Worm (Caenorhabditis elegans) whole organism, L4 larva: Measurements from ENCODE around the gene Y37H2A.7.
A peak's percentile ranks its signal among the peaks of the same experiment; 100 is the strongest.

Experiments used
- D1046.2 ChIP-seq: fragments of 200-800 bp; sonication (Bioruptor generic); IDR thresholded peaks from 2 replicates; pipeline ENCODE4 v1.3.6; 2022; ENCODE audit warnings: missing genetic modification characterization, missing compliant biosample characterization
- R02D3.7 ChIP-seq: fragments of 150-350 bp; sonication (generic microtip); optimal IDR thresholded peaks from 3 replicates; lab custom pipeline; 2014; ENCODE audit warnings: missing biosample characterization, missing genetic modification characterization
- T20F7.1 ChIP-seq: fragments of 200-800 bp; sonication (Bioruptor generic); optimal IDR thresholded peaks from 2 replicates; lab custom pipeline; 2018; ENCODE audit warnings: mild to moderate bottlenecking, missing genetic modification characterization, missing compliant biosample characterization
- ZK337.2 ChIP-seq: fragments of 200-800 bp; sonication (Bioruptor generic); IDR thresholded peaks from 2 replicates; pipeline ENCODE4 v1.3.6; 2022; ENCODE audit warnings: missing genetic modification reagents, missing genetic modification characterization, missing compliant biosample characterization
- aha-1 ChIP-seq: fragments of 150-350 bp; peaks from one replicate; lab custom pipeline; 2014; ENCODE audit warnings: missing biosample characterization, missing genetic modification characterization
- ama-1 ChIP-seq: fragments of 150-350 bp; optimal IDR thresholded peaks from 2 replicates; lab custom pipeline; 2014; ENCODE audit warnings: inconsistent platforms, mixed read lengths
- arid-1 ChIP-seq: fragments of 200-800 bp; sonication (Bioruptor generic); conservative IDR thresholded peaks from 2 replicates; pipeline ENCODE4 v1.3.6; 2022; ENCODE audit warnings: missing genetic modification reagents, missing genetic modification characterization, missing compliant biosample characterization
- ceh-20 ChIP-seq: fragments of 200-800 bp; sonication (Bioruptor generic); IDR thresholded peaks from 2 replicates; pipeline ENCODE4 v1.3.6; 2022; ENCODE audit warnings: missing genetic modification reagents, missing genetic modification characterization, missing compliant biosample characterization
- ceh-82 ChIP-seq: sonication (generic microtip); optimal IDR thresholded peaks from 2 replicates; lab custom pipeline; 2017; ENCODE audit warnings: missing biosample characterization, missing genetic modification characterization
- daf-12 ChIP-seq: fragments of 150-350 bp; optimal IDR thresholded peaks from 2 replicates; lab custom pipeline; 2014; ENCODE audit warnings: missing biosample characterization, missing genetic modification reagents, missing genetic modification characterization
- daf-19 ChIP-seq: fragments of 200-800 bp; sonication (Bioruptor generic); conservative IDR thresholded peaks from 2 replicates; pipeline ENCODE4 v1.3.6; 2022; ENCODE audit warnings: missing genetic modification characterization, missing compliant biosample characterization
- daf-8 ChIP-seq: fragments of 200-800 bp; sonication (Bioruptor generic); IDR thresholded peaks from 2 replicates; pipeline ENCODE4 v1.3.6; 2022; ENCODE audit warnings: missing genetic modification characterization, missing compliant biosample characterization
- dpl-1 ChIP-seq: fragments of 150-350 bp; optimal IDR thresholded peaks from 2 replicates; lab custom pipeline; 2014; ENCODE audit warnings: missing biosample characterization, missing genetic modification reagents, missing genetic modification characterization
- egl-43 ChIP-seq: fragments of 200-800 bp; sonication (Bioruptor generic); IDR thresholded peaks from 2 replicates; pipeline ENCODE4 v1.3.6; 2022; ENCODE audit warnings: missing genetic modification reagents, missing genetic modification characterization, missing compliant biosample characterization
- fkh-10 ChIP-seq: fragments of 150-350 bp; optimal IDR thresholded peaks from 2 replicates; lab custom pipeline; 2014; ENCODE audit warnings: missing biosample characterization, missing genetic modification reagents, missing genetic modification characterization
- hif-1 ChIP-seq, 2 experiments: sonication (generic microtip); optimal IDR thresholded peaks; 2 replicates each; lab custom pipeline; 2016 to 2017; ENCODE audit warnings: missing compliant biosample characterization in 2 of 2, missing genetic modification characterization in 2 of 2, missing genetic modification reagents in 2 of 2, missing genotype in 2 of 2, mild to moderate bottlenecking in 1 of 2
- hlh-11 ChIP-seq: fragments of 200-800 bp; sonication (Bioruptor generic); optimal IDR thresholded peaks from 2 replicates; lab custom pipeline; 2018; ENCODE audit warnings: mild to moderate bottlenecking, missing genetic modification characterization, missing compliant biosample characterization
- hlh-30 ChIP-seq: sonication (generic microtip); optimal IDR thresholded peaks from 2 replicates; lab custom pipeline; 2017; ENCODE audit warnings: antibody characterized with exemption, mild to moderate bottlenecking, missing genetic modification characterization, missing compliant biosample characterization; ENCODE audit not compliant: insufficient read depth
- hmg-1.1 ChIP-seq: fragments of 200-800 bp; sonication (Bioruptor generic); IDR thresholded peaks from 2 replicates; pipeline ENCODE4 v1.3.6; 2022; ENCODE audit warnings: missing genetic modification reagents, missing genetic modification characterization, missing compliant biosample characterization
- lim-7 ChIP-seq: fragments of 200-800 bp; sonication (Bioruptor generic); IDR thresholded peaks from 2 replicates; pipeline ENCODE4 v1.3.6; 2022; ENCODE audit warnings: missing genetic modification characterization, missing compliant biosample characterization
- lin-13 ChIP-seq: fragments of 150-350 bp; optimal IDR thresholded peaks from 2 replicates; lab custom pipeline; 2014; ENCODE audit warnings: missing biosample characterization, missing genetic modification reagents, missing genetic modification characterization
- lin-38 ChIP-seq: fragments of 200-800 bp; sonication (Bioruptor generic); IDR thresholded peaks from 2 replicates; pipeline ENCODE4 v1.3.6; 2022; ENCODE audit warnings: missing genetic modification reagents, missing genetic modification characterization, missing compliant biosample characterization
- lin-39 ChIP-seq: fragments of 150-350 bp; optimal IDR thresholded peaks from 2 replicates; lab custom pipeline; 2014; ENCODE audit warnings: missing biosample characterization, missing genetic modification reagents, missing genetic modification characterization
- lsy-2 ChIP-seq, 2 experiments: fragments of 150-350 bp in 1 of 2; sonication (generic microtip) in 1 of 2; optimal IDR thresholded peaks; 2 replicates each; lab custom pipeline; 2014 to 2017; ENCODE audit warnings: missing biosample characterization in 2 of 2, missing genetic modification characterization in 2 of 2
- madf-5 ChIP-seq, 2 experiments: fragments of 200-800 bp; sonication (Bioruptor generic); IDR thresholded peaks; 2 replicates each; pipeline ENCODE4 v1.3.6; 2022; ENCODE audit warnings: missing compliant biosample characterization in 2 of 2, missing genetic modification characterization in 2 of 2
- madf-9 ChIP-seq: fragments of 200-800 bp; sonication (Bioruptor generic); conservative IDR thresholded peaks from 2 replicates; pipeline ENCODE4 v1.3.6; 2022; ENCODE audit warnings: missing genetic modification reagents, missing genetic modification characterization, missing compliant biosample characterization
- mdt-29 ChIP-seq: fragments of 200-800 bp; sonication (Bioruptor generic); IDR thresholded peaks from 2 replicates; pipeline ENCODE4 v1.3.6; 2022; ENCODE audit warnings: missing genetic modification reagents, missing genetic modification characterization, missing compliant biosample characterization
- mep-1 ChIP-seq: fragments of 150-350 bp; sonication (generic microtip); optimal IDR thresholded peaks from 3 replicates; lab custom pipeline; 2014; ENCODE audit warnings: missing biosample characterization, missing genetic modification characterization
- nhr-28 ChIP-seq: fragments of 150-350 bp; optimal IDR thresholded peaks from 2 replicates; lab custom pipeline; 2014; ENCODE audit warnings: missing biosample characterization, missing genetic modification characterization
- nhr-41 ChIP-seq: fragments of 200-800 bp; sonication (Bioruptor generic); IDR thresholded peaks from 2 replicates; pipeline ENCODE4 v1.3.6; 2022; ENCODE audit warnings: missing genetic modification reagents, missing genetic modification characterization, missing compliant biosample characterization
- nhr-42 ChIP-seq: fragments of 200-800 bp; sonication (Bioruptor generic); IDR thresholded peaks from 2 replicates; pipeline ENCODE4 v1.3.6; 2022; ENCODE audit warnings: missing genetic modification characterization, missing compliant biosample characterization
- nhr-6 ChIP-seq: fragments of 150-350 bp; optimal IDR thresholded peaks from 2 replicates; lab custom pipeline; 2014; ENCODE audit warnings: missing biosample characterization, missing genetic modification characterization
- nhr-76 ChIP-seq: fragments of 150-350 bp; optimal IDR thresholded peaks from 2 replicates; lab custom pipeline; 2014; ENCODE audit warnings: missing biosample characterization, missing genetic modification characterization
- php-3 ChIP-seq: fragments of 200-800 bp; sonication (Bioruptor generic); IDR thresholded peaks from 2 replicates; pipeline ENCODE4 v1.3.6; 2022; ENCODE audit warnings: missing genetic modification reagents, missing genetic modification characterization, missing compliant biosample characterization
- rbr-2 ChIP-seq: sonication (generic microtip); optimal IDR thresholded peaks from 2 replicates; lab custom pipeline; 2016; ENCODE audit warnings: missing genotype, missing genetic modification characterization, missing compliant biosample characterization
- snpc-4 ChIP-seq: fragments of 150-350 bp; optimal IDR thresholded peaks from 2 replicates; lab custom pipeline; 2014; ENCODE audit warnings: missing biosample characterization, missing genetic modification characterization
- spr-3 ChIP-seq: fragments of 200-800 bp; sonication (Bioruptor generic); optimal IDR thresholded peaks from 2 replicates; lab custom pipeline; 2018; ENCODE audit warnings: mild to moderate bottlenecking, missing genetic modification characterization, missing compliant biosample characterization
- unc-130 ChIP-seq: sonication (generic microtip); optimal IDR thresholded peaks from 2 replicates; lab custom pipeline; 2016; ENCODE audit warnings: missing genetic modification reagents, missing genetic modification characterization, missing compliant biosample characterization
- unc-62 ChIP-seq, 3 experiments: fragments of 150-350 bp in 1 of 3; sonication (generic microtip); optimal IDR thresholded peaks in 2 of 3; peaks in 1 of 3; 1 replicate in 1 of 3; 2 replicates in 2 of 3; lab custom pipeline; 2014 to 2017; ENCODE audit warnings: missing biosample characterization in 3 of 3, missing genetic modification characterization in 3 of 3, missing genetic modification reagents in 3 of 3, missing genotype in 1 of 3
- vab-7 ChIP-seq: fragments of 200-800 bp; sonication (Bioruptor generic); IDR thresholded peaks from 2 replicates; pipeline ENCODE4 v1.3.6; 2022; ENCODE audit warnings: missing genetic modification reagents, missing genetic modification characterization, missing compliant biosample characterization
- zag-1 ChIP-seq: fragments of 150-350 bp; optimal IDR thresholded peaks from 2 replicates; lab custom pipeline; 2014; ENCODE audit warnings: missing biosample characterization, missing genetic modification characterization
- zfp-2 ChIP-seq: sonication (generic microtip); optimal IDR thresholded peaks from 2 replicates; lab custom pipeline; 2016; ENCODE audit warnings: mild to moderate bottlenecking, missing genetic modification characterization, missing compliant biosample characterization
- zip-2 ChIP-seq: fragments of 150-350 bp; optimal IDR thresholded peaks from 2 replicates; lab custom pipeline; 2014; ENCODE audit warnings: missing biosample characterization, missing genetic modification characterization

The Y37H2A.7 gene

DNA sequence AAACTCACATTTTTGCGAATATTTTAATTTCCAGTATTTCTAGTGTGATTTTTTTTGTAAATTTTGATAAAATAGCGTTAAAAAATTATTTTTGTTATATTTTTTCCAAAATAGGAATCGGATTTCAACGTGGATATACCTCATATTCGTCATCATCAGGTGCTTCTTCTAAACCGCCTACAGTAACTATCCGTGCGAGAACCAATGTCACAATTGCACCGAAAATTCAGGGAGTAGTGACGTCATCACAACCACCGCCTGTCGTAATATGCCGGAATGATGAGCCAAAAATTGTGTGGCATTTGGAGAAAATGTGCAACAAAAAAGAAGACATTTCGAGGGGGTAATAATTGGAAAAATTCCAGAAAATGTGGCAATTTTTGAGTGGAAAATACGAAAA lies 43.1 kb downstream of the Y37H2A.7 start:
- TF ChIP-seq aha-1 (peak; percentile 20), madf-5 (GFP tag; IDR thresholded peaks at IDR 0.05; lab: Robert Waterston, UW) (no peak)

- TF ChIP-seq fkh-10 (GFP tag; lab: Kevin White, UChicago): no peak
- no peak for TF ChIP-seq T20F7.1 (GFP tag; lab: Kevin White, UChicago)
- TF ChIP-seq spr-3 (GFP tag; lab: Kevin White, UChicago): no peak
- no peak for TF ChIP-seq egl-43 (GFP tag; lab: Robert Waterston, UW)
- TF ChIP-seq mep-1 (tag; lab: Kevin White, UChicago): peak; percentile 45
- no peak for TF ChIP-seq madf-9 (GFP tag; lab: Robert Waterston, UW)
- no peak for TF ChIP-seq nhr-41 (GFP tag; lab: Robert Waterston, UW)
- TF ChIP-seq ceh-20: no peak
- TF ChIP-seq ZK337.2 (GFP tag; lab: Robert Waterston, UW): no peak
- no peak for TF ChIP-seq snpc-4 (tag; lab: Kevin White, UChicago)
- no peak for TF ChIP-seq nhr-42
- no peak for TF ChIP-seq unc-130 (GFP tag; lab: Kevin White, UChicago)
- TF ChIP-seq hif-1 (tag; optimal IDR thresholded peaks at IDR 0.05; lab: Kevin White, UChicago): no peak
- TF ChIP-seq lsy-2 (tag; optimal IDR thresholded peaks at IDR 0.05; lab: Kevin White, UChicago): peak in 1 of 2 experiments; percentile 53
- no peak for TF ChIP-seq R02D3.7
- no peak for TF ChIP-seq rbr-2 (tag; lab: Kevin White, UChicago)
- no peak for TF ChIP-seq lin-13 (GFP tag; lab: Kevin White, UChicago)
- TF ChIP-seq daf-19: no peak
- no peak for TF ChIP-seq nhr-76 (tag; lab: Kevin White, UChicago)
- TF ChIP-seq nhr-6 (tag; lab: Kevin White, UChicago): no peak
- no peak for TF ChIP-seq vab-7 (GFP tag; lab: Robert Waterston, UW)
- peak; percentile 51; the same call in 1 of the 2 replicates for TF ChIP-seq hmg-1.1 (GFP tag; lab: Robert Waterston, UW)
- TF ChIP-seq hlh-30: peak; percentile 33
- TF ChIP-seq zfp-2 (tag; lab: Kevin White, UChicago): no peak
- TF ChIP-seq mdt-29 (GFP tag; lab: Robert Waterston, UW): no peak
- TF ChIP-seq arid-1 (GFP tag; lab: Robert Waterston, UW): no peak
- peak; percentile 95 for TF ChIP-seq dpl-1 (GFP tag; lab: Kevin White, UChicago)
- TF ChIP-seq php-3 (GFP tag; lab: Robert Waterston, UW): no peak
- TF ChIP-seq unc-62 (GFP tag; optimal IDR thresholded peaks at IDR 0.05 in 1 of 2; lab: Kevin White, UChicago): peak in 1 of 2 experiments; percentile 1
- no peak for TF ChIP-seq unc-62 (tag; optimal IDR thresholded peaks at IDR 0.05; lab: Kevin White, UChicago)
- no peak for TF ChIP-seq zip-2 (tag; lab: Kevin White, UChicago)
- TF ChIP-seq lin-38 (GFP tag; lab: Robert Waterston, UW): peak; percentile 96
- peak; percentile 44 for TF ChIP-seq nhr-28 (tag; lab: Kevin White, UChicago)
- no peak for TF ChIP-seq lin-39 (tag; lab: Kevin White, UChicago)
- no peak for TF ChIP-seq ceh-82 (tag; lab: Kevin White, UChicago)
- TF ChIP-seq daf-8 (GFP tag; lab: Robert Waterston, UW): no peak
- no peak for TF ChIP-seq lim-7
- no peak for TF ChIP-seq daf-12 (tag; lab: Kevin White, UChicago)
- no peak for TF ChIP-seq D1046.2 (GFP tag; lab: Robert Waterston, UW)
- TF ChIP-seq hlh-11: no peak
- TF ChIP-seq ama-1: no peak
- no peak for TF ChIP-seq zag-1 (tag; lab: Kevin White, UChicago)
These were observed 47.5 kb downstream of the Y37H2A.7 start, which contains the start of gene slr-2 for ce11 chrV:18086783-18087182. TSS of gene slr-2 (plus strand) at chrV:18087123.
